Fruit fly (Drosophila melanogaster) whole organism, adult: ENCODE measurements around the gene ND-SGDH.

ENCODE experiments used
- CG11617 ChIP-seq: fragments of 200-800 bp; sonication (Bioruptor generic); optimal IDR thresholded peaks from 2 replicates; lab custom pipeline; 2017; ENCODE audit warnings: mild to moderate bottlenecking, missing biosample characterization, missing genetic modification reagents, missing genetic modification characterization
- CG12768 ChIP-seq: fragments of 200-800 bp; sonication (Bioruptor generic); optimal IDR thresholded peaks from 2 replicates; lab custom pipeline; 2017; ENCODE audit warnings: missing biosample characterization, missing genetic modification characterization, mild to moderate bottlenecking, moderate library complexity, missing genetic modification reagents
- CG1620 ChIP-seq: fragments of 200-800 bp; sonication (Bioruptor generic); optimal IDR thresholded peaks from 2 replicates; lab custom pipeline; 2016; ENCODE audit warnings: missing biosample characterization, missing genetic modification characterization
- CG5204 ChIP-seq: fragments of 200-800 bp; sonication (Bioruptor generic); optimal IDR thresholded peaks from 2 replicates; lab custom pipeline; 2016; ENCODE audit warnings: missing biosample characterization, missing genetic modification characterization
- Crg-1 ChIP-seq: fragments of 200-800 bp; sonication (Bioruptor generic); optimal IDR thresholded peaks from 2 replicates; lab custom pipeline; 2016; ENCODE audit warnings: missing biosample characterization, missing genetic modification characterization
- Hr96 ChIP-seq: fragments of 200-800 bp; sonication (Bioruptor generic); optimal IDR thresholded peaks from 2 replicates; lab custom pipeline; 2016; ENCODE audit warnings: missing biosample characterization, missing genetic modification characterization
- Mnt ChIP-seq: fragments of 200-800 bp; sonication (Bioruptor generic); optimal IDR thresholded peaks from 2 replicates; lab custom pipeline; 2016; ENCODE audit warnings: missing biosample characterization, mild to moderate bottlenecking, missing genetic modification characterization
- bab1 ChIP-seq: fragments of 200-800 bp; sonication (Bioruptor generic); optimal IDR thresholded peaks from 3 replicates; lab custom pipeline; 2019; ENCODE audit warnings: missing biosample characterization, mild to moderate bottlenecking, missing genetic modification characterization, moderate library complexity
- cic ChIP-seq: fragments of 200-800 bp; sonication (Bioruptor generic); optimal IDR thresholded peaks from 2 replicates; lab custom pipeline; 2017; ENCODE audit warnings: missing biosample characterization, mild to moderate bottlenecking, missing genetic modification characterization, moderate library complexity
- cnc ChIP-seq, 2 experiments: fragments of >200 bp; optimal IDR thresholded peaks; 2 replicates each; lab custom pipeline; 2017
- kay ChIP-seq: fragments of 200-800 bp; sonication (Bioruptor generic); peaks from one replicate; lab custom pipeline; 2016; ENCODE audit warnings: missing biosample characterization, missing genetic modification characterization, borderline replicate concordance
- tj ChIP-seq: fragments of 200-800 bp; sonication (Bioruptor generic); optimal IDR thresholded peaks from 3 replicates; lab custom pipeline; 2017; ENCODE audit warnings: missing biosample characterization, mild to moderate bottlenecking, missing genetic modification characterization, moderate library complexity
- toe ChIP-seq: fragments of 200-800 bp; sonication (Bioruptor generic); optimal IDR thresholded peaks from 2 replicates; lab custom pipeline; 2016; ENCODE audit warnings: missing biosample characterization, missing genetic modification characterization

- TF ChIP-seq Mnt (GFP tag; lab: Kevin White, UChicago) (no peak), toe (GFP tag; lab: Kevin White, UChicago) (no peak), kay (no peak), cic (GFP tag; lab: Kevin White, UChicago) (no peak), CG1620 (GFP tag; lab: Kevin White, UChicago) (no peak), CG11617 (GFP tag; lab: Kevin White, UChicago) (no peak), bab1 (GFP tag; lab: Kevin White, UChicago) (no peak), CG12768 (no peak), Hr96 (GFP tag; lab: Kevin White, UChicago) (no peak), cnc (optimal IDR thresholded peaks at IDR 0.05; lab: Kevin White, UChicago) (no peak), CG5204 (GFP tag; lab: Kevin White, UChicago) (no peak), Crg-1 (GFP tag; lab: Kevin White, UChicago) (no peak), tj (GFP tag; lab: Kevin White, UChicago) (no peak)
Measured at dm6 chr3L:12162156-12162682, 23.8 kb upstream of the ND-SGDH start.
